Fruit fly (Drosophila melanogaster) whole organism, embryonic: ENCODE data around the gene CG6693.

Experiments
- Abd-B ChIP-seq: fragments of 200-800 bp; sonication (Bioruptor generic); optimal IDR thresholded peaks from 2 replicates; lab custom pipeline; 2018; ENCODE audit warnings: missing biosample characterization, mild to moderate bottlenecking, missing genetic modification characterization, moderate library complexity
- B-H2 ChIP-seq: fragments of 200-800 bp; sonication (Bioruptor generic); optimal IDR thresholded peaks from 2 replicates; lab custom pipeline; 2018; ENCODE audit warnings: missing biosample characterization, mild to moderate bottlenecking, missing genetic modification characterization
- Bgb ChIP-seq: fragments of 200-800 bp; sonication (Bioruptor generic); IDR thresholded peaks from 2 replicates; pipeline ENCODE4 v1.3.6; 2022; ENCODE audit warnings: missing biosample characterization, missing genetic modification characterization; ENCODE audit not compliant: partially characterized antibody
- CG10267 ChIP-seq: fragments of 200-800 bp; sonication (Bioruptor generic); optimal IDR thresholded peaks from 2 replicates; lab custom pipeline; 2018; ENCODE audit warnings: missing biosample characterization, mild to moderate bottlenecking, missing genetic modification characterization, moderate library complexity
- CG10321 ChIP-seq: fragments of 200-800 bp; sonication (Bioruptor generic); IDR thresholded peaks from 2 replicates; pipeline ENCODE4 v1.3.6; 2022; ENCODE audit warnings: missing biosample characterization, missing genetic modification characterization
- CG10462 ChIP-seq: fragments of 200-800 bp; sonication (Bioruptor generic); optimal IDR thresholded peaks from 2 replicates; lab custom pipeline; 2016; ENCODE audit warnings: missing biosample characterization, missing genetic modification characterization
- CG11456 ChIP-seq: fragments of 200-800 bp; sonication (Bioruptor generic); IDR thresholded peaks from 3 replicates; pipeline ENCODE4 v1.3.6; 2022; ENCODE audit warnings: missing biosample characterization, missing genetic modification characterization
- CG12659 ChIP-seq: fragments of 200-800 bp; sonication (Bioruptor generic); optimal IDR thresholded peaks from 3 replicates; lab custom pipeline; 2017; ENCODE audit warnings: mild to moderate bottlenecking, missing biosample characterization, missing genetic modification reagents, missing genetic modification characterization
- CG14667 ChIP-seq: fragments of 200-800 bp; sonication (Bioruptor generic); IDR thresholded peaks from 2 replicates; pipeline ENCODE4 v1.3.6; 2022; ENCODE audit warnings: missing biosample characterization, missing genetic modification characterization
- CG15011 ChIP-seq: fragments of 200-800 bp; sonication (Bioruptor generic); optimal IDR thresholded peaks from 3 replicates; lab custom pipeline; 2018; ENCODE audit warnings: missing biosample characterization, mild to moderate bottlenecking, missing genetic modification characterization
- CG16813 ChIP-seq: fragments of 200-800 bp; sonication (Bioruptor generic); IDR thresholded peaks from 3 replicates; pipeline ENCODE4 v1.3.6; 2022; ENCODE audit warnings: missing biosample characterization, missing genetic modification characterization; ENCODE audit not compliant: partially characterized antibody
- CG18619 ChIP-seq: fragments of 200-800 bp; sonication (Bioruptor generic); optimal IDR thresholded peaks from 3 replicates; lab custom pipeline; 2017; ENCODE audit warnings: missing biosample characterization, mild to moderate bottlenecking, missing genetic modification characterization
- CG2889 ChIP-seq: fragments of 200-800 bp; sonication (Bioruptor generic); IDR thresholded peaks from 3 replicates; pipeline ENCODE4 v1.3.6; 2022; ENCODE audit warnings: missing biosample characterization, missing genetic modification characterization
- CG7786 ChIP-seq: fragments of 200-800 bp; sonication (Bioruptor generic); optimal IDR thresholded peaks from 2 replicates; lab custom pipeline; 2016; ENCODE audit warnings: missing biosample characterization, missing genetic modification characterization
- CG8765 ChIP-seq: fragments of 200-800 bp; sonication (Bioruptor generic); IDR thresholded peaks from 2 replicates; pipeline ENCODE4 v1.3.6; 2022; ENCODE audit warnings: missing biosample characterization, missing genetic modification characterization
- CG9817 ChIP-seq: fragments of 200-800 bp; sonication (Bioruptor generic); optimal IDR thresholded peaks from 2 replicates; lab custom pipeline; 2018; ENCODE audit warnings: missing biosample characterization, mild to moderate bottlenecking, missing genetic modification characterization, moderate library complexity
- CG9932 ChIP-seq: fragments of 200-800 bp; sonication (Bioruptor generic); IDR thresholded peaks from 2 replicates; pipeline ENCODE4 v1.3.6; 2022; ENCODE audit warnings: missing biosample characterization, missing genetic modification characterization
- Doc2 ChIP-seq: fragments of 200-800 bp; sonication (Bioruptor generic); IDR thresholded peaks from 2 replicates; pipeline ENCODE4 v1.3.6; 2022; ENCODE audit warnings: missing biosample characterization, missing genetic modification characterization
- Dref ChIP-seq: fragments of 200-800 bp; sonication (Bioruptor generic); IDR thresholded peaks from 2 replicates; pipeline ENCODE4 v1.3.6; 2022; ENCODE audit warnings: missing biosample characterization, missing genetic modification characterization
- E2f1 ChIP-seq: fragments of 200-800 bp; sonication (Bioruptor generic); IDR thresholded peaks from 2 replicates; pipeline ENCODE4 v1.3.6; 2022; ENCODE audit warnings: missing biosample characterization, missing genetic modification characterization
- Fer1 ChIP-seq: fragments of 200-800 bp; sonication (Bioruptor generic); optimal IDR thresholded peaks from 2 replicates; lab custom pipeline; 2017; ENCODE audit warnings: missing biosample characterization, mild to moderate bottlenecking, missing genetic modification characterization
- GATAe ChIP-seq: fragments of 200-800 bp; sonication (Bioruptor generic); conservative IDR thresholded peaks from 2 replicates; pipeline ENCODE4 v1.3.6; 2022; ENCODE audit warnings: missing biosample characterization, missing genetic modification characterization
- Lpt ChIP-seq: fragments of >200 bp; optimal IDR thresholded peaks from 2 replicates; lab custom pipeline; 2018; ENCODE audit warnings: missing biosample characterization, missing genetic modification characterization
- MESR4 ChIP-seq: fragments of 200-800 bp; sonication (Bioruptor generic); optimal IDR thresholded peaks from 2 replicates; lab custom pipeline; 2018; ENCODE audit warnings: missing biosample characterization, mild to moderate bottlenecking, missing genetic modification characterization, moderate library complexity
- NC2α ChIP-seq: fragments of 200-800 bp; sonication (Bioruptor generic); optimal IDR thresholded peaks from 2 replicates; lab custom pipeline; 2016; ENCODE audit warnings: missing biosample characterization, missing genetic modification characterization
- Ravus ChIP-seq: fragments of 200-800 bp; sonication (Bioruptor generic); IDR thresholded peaks from 2 replicates; pipeline ENCODE4 v1.3.6; 2022; ENCODE audit warnings: missing biosample characterization, missing genetic modification characterization
- Rfx ChIP-seq: fragments of 200-800 bp; sonication (Bioruptor generic); IDR thresholded peaks from 2 replicates; pipeline ENCODE4 v1.3.6; 2022; ENCODE audit warnings: missing biosample characterization, missing genetic modification characterization
- Six4 ChIP-seq: fragments of 200-800 bp; sonication (Bioruptor generic); optimal IDR thresholded peaks from 2 replicates; lab custom pipeline; 2016; ENCODE audit warnings: missing biosample characterization, missing genetic modification characterization
- ap ChIP-seq: fragments of 200-800 bp; sonication (Bioruptor generic); IDR thresholded peaks from 2 replicates; pipeline ENCODE4 v1.3.6; 2022; ENCODE audit warnings: missing biosample characterization, missing genetic modification characterization
- cg ChIP-seq: fragments of 200-800 bp; sonication (Bioruptor generic); optimal IDR thresholded peaks from 3 replicates; lab custom pipeline; 2019; ENCODE audit warnings: missing biosample characterization, mild to moderate bottlenecking, missing genetic modification characterization, moderate library complexity
- crc ChIP-seq: fragments of 200-800 bp; sonication (Bioruptor generic); optimal IDR thresholded peaks from 2 replicates; lab custom pipeline; 2016; ENCODE audit warnings: missing biosample characterization, missing genetic modification characterization
- crp ChIP-seq, 2 experiments: fragments of 200-800 bp; sonication (Bioruptor generic); optimal IDR thresholded peaks; 2 replicates in 1 of 2; 3 replicates in 1 of 2; lab custom pipeline; 2017; ENCODE audit warnings: missing biosample characterization in 2 of 2, missing genetic modification characterization in 2 of 2, mild to moderate bottlenecking in 1 of 2, moderate library complexity in 1 of 2
- dmrt11E ChIP-seq: fragments of 200-800 bp; sonication (Bioruptor generic); optimal IDR thresholded peaks from 3 replicates; lab custom pipeline; 2018; ENCODE audit warnings: missing biosample characterization, mild to moderate bottlenecking, missing genetic modification characterization, moderate library complexity
- gem ChIP-seq: fragments of 200-800 bp; sonication (Bioruptor generic); optimal IDR thresholded peaks from 2 replicates; lab custom pipeline; 2019; ENCODE audit warnings: missing biosample characterization, mild to moderate bottlenecking, missing genetic modification characterization, moderate library complexity
- gsb-n ChIP-seq: fragments of 200-800 bp; sonication (Bioruptor generic); optimal IDR thresholded peaks from 3 replicates; lab custom pipeline; 2018; ENCODE audit warnings: missing biosample characterization, mild to moderate bottlenecking, missing genetic modification characterization
- ham ChIP-seq: fragments of 200-800 bp; sonication (Bioruptor generic); IDR thresholded peaks from 2 replicates; pipeline ENCODE4 v1.3.6; 2022; ENCODE audit warnings: missing biosample characterization, missing genetic modification characterization
- hb ChIP-seq: fragments of 200-800 bp; sonication (Bioruptor generic); IDR thresholded peaks from 3 replicates; pipeline ENCODE4 v1.3.6; 2022; ENCODE audit warnings: missing biosample characterization, missing genetic modification characterization; ENCODE audit not compliant: partially characterized antibody
- inv ChIP-seq: fragments of 200-800 bp; sonication (Bioruptor generic); IDR thresholded peaks from 2 replicates; pipeline ENCODE4 v1.3.6; 2022; ENCODE audit warnings: missing biosample characterization, missing genetic modification characterization; ENCODE audit not compliant: partially characterized antibody
- ken ChIP-seq: fragments of 200-800 bp; sonication (Bioruptor generic); IDR thresholded peaks from 3 replicates; pipeline ENCODE4 v1.3.6; 2022; ENCODE audit warnings: missing biosample characterization, missing genetic modification characterization
- maf-S ChIP-seq: fragments of 200-800 bp; sonication (Bioruptor generic); optimal IDR thresholded peaks from 2 replicates; lab custom pipeline; 2016; ENCODE audit warnings: missing biosample characterization, missing genetic modification characterization
- mld ChIP-seq: fragments of 200-800 bp; sonication (Bioruptor generic); IDR thresholded peaks from 3 replicates; pipeline ENCODE4 v1.3.6; 2022; ENCODE audit warnings: missing biosample characterization, missing genetic modification characterization; ENCODE audit not compliant: partially characterized antibody
- ro ChIP-seq: fragments of 200-800 bp; sonication (Bioruptor generic); IDR thresholded peaks from 2 replicates; pipeline ENCODE4 v1.3.6; 2022; ENCODE audit warnings: missing biosample characterization, missing genetic modification characterization
- row ChIP-seq: fragments of 200-800 bp; sonication (Bioruptor generic); IDR thresholded peaks from 3 replicates; pipeline ENCODE4 v1.3.6; 2022; ENCODE audit warnings: missing biosample characterization, missing genetic modification characterization
- sim ChIP-seq: fragments of 200-800 bp; sonication (Bioruptor generic); IDR thresholded peaks from 2 replicates; pipeline ENCODE4 v1.3.6; 2022; ENCODE audit warnings: missing biosample characterization, missing genetic modification characterization
- sima ChIP-seq: fragments of 200-800 bp; sonication (Bioruptor generic); optimal IDR thresholded peaks from 2 replicates; lab custom pipeline; 2016; ENCODE audit warnings: missing biosample characterization, missing genetic modification characterization
- slp2 ChIP-seq: fragments of 200-800 bp; sonication (Bioruptor generic); optimal IDR thresholded peaks from 2 replicates; lab custom pipeline; 2016; ENCODE audit warnings: missing biosample characterization, missing genetic modification characterization
- tna ChIP-seq: fragments of 200-800 bp; sonication (Bioruptor generic); IDR thresholded peaks from 2 replicates; pipeline ENCODE4 v1.3.6; 2022; ENCODE audit warnings: missing biosample characterization, missing genetic modification characterization; ENCODE audit not compliant: partially characterized antibody
- trh ChIP-seq: fragments of 200-800 bp; sonication (Bioruptor generic); optimal IDR thresholded peaks from 2 replicates; lab custom pipeline; 2016; ENCODE audit warnings: missing biosample characterization, missing genetic modification characterization
- tx ChIP-seq: fragments of 200-800 bp; sonication (Bioruptor generic); optimal IDR thresholded peaks from 2 replicates; lab custom pipeline; 2016; ENCODE audit warnings: missing biosample characterization, missing genetic modification characterization
- z ChIP-seq: fragments of 200-800 bp; sonication (Bioruptor generic); IDR thresholded peaks from 3 replicates; pipeline ENCODE4 v1.3.6; 2022; ENCODE audit warnings: missing biosample characterization, missing genetic modification characterization

CG6693 gene

DNA sequence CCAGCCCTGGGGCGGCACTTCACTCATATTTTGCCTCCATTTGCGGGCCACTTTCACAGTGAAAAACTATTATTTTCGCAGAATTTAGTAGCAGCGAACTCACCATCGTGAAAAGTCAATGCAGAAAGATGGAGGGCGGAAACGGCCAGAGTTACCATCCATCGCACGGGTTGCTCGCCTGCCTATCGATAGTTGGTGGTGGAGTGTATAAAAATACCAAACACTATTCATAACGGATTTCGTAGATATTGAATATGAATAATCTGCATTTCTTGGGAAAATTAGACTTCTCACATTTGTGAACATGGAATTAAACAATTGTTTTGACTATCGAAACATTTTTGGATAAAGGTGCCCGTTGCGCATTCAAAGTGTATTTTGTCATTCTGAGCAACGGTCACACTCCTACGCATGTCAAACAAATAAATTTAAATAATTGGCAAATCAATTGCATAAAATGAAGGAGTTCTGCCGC, 5.2 kb downstream of the CG6693 start, which contains the start of the genes RpS25 and CG4820 (continued):
- TF ChIP-seq hb (GFP tag; lab: Robert Waterston, UW) (peak; percentile 80; the same call in 2 of the 3 replicates), z (GFP tag; lab: Robert Waterston, UW) (0 out of 3 replicates have a peak, but pooled peaks have one; percentile 54), trh (GFP tag; lab: Kevin White, UChicago) (peak; percentile 86), CG16813 (GFP tag; lab: Robert Waterston, UW) (peak; percentile 87), CG8765 (GFP tag; lab: Robert Waterston, UW) (no peak), sima (GFP tag; lab: Kevin White, UChicago) (peak; percentile 73), dmrt11E (tag; lab: Kevin White, UChicago) (peak; percentile 85), CG12659 (GFP tag; lab: Kevin White, UChicago) (peak; percentile 98), Bgb (GFP tag; lab: Robert Waterston, UW) (peak; percentile 85), ap (GFP tag; lab: Robert Waterston, UW) (peak; percentile 71), mld (peak; percentile 65; the same call in 1 of the 3 replicates), Abd-B (GFP tag; lab: Kevin White, UChicago) (peak; percentile 70), E2f1 (peak; percentile 78), gem (peak; percentile 80), CG9932 (peak; percentile 74), CG2889 (GFP tag; lab: Robert Waterston, UW) (0 out of 3 replicates have a peak, but pooled peaks have one; percentile 21), CG9817 (tag; lab: Kevin White, UChicago) (peak; percentile 85), NC2α (GFP tag; lab: Kevin White, UChicago) (peak; percentile 84), CG14667 (GFP tag; lab: Robert Waterston, UW) (peak; percentile 65; the same call in 1 of the 2 replicates), GATAe (peak; percentile 70), CG10267 (tag; lab: Kevin White, UChicago) (peak; percentile 89), crc (GFP tag; lab: Kevin White, UChicago) (peak; percentile 88), tna (GFP tag; lab: Robert Waterston, UW) (peak; percentile 62; the same call in 1 of the 2 replicates), CG11456 (GFP tag; lab: Robert Waterston, UW) (peak; percentile 91), maf-S (GFP tag; lab: Kevin White, UChicago) (peak; percentile 88), MESR4 (GFP tag; lab: Kevin White, UChicago) (peak; percentile 100), ken (GFP tag; lab: Robert Waterston, UW) (peak; percentile 78), crp (GFP tag; optimal IDR thresholded peaks at IDR 0.05; lab: Kevin White, UChicago) (peak in 1 of 2 experiments; percentile 66), Six4 (peak; percentile 71), CG15011 (peak; percentile 91), CG7786 (GFP tag; lab: Kevin White, UChicago) (peak; percentile 81), Rfx (GFP tag; lab: Robert Waterston, UW) (peak; percentile 93), inv (GFP tag; lab: Robert Waterston, UW) (peak; percentile 78), tx (GFP tag; lab: Kevin White, UChicago) (peak; percentile 80), cg (no peak), Lpt (GFP tag; lab: Kevin White, UChicago) (no peak), ro (no peak; the same call in 1 of the 2 replicates), ham (GFP tag; lab: Robert Waterston, UW) (peak; percentile 55; the same call in 1 of the 2 replicates), sim (peak; percentile 71), gsb-n (tag; lab: Kevin White, UChicago) (peak; percentile 87), CG10321 (peak; percentile 54), Dref (GFP tag; lab: Robert Waterston, UW) (peak; percentile 78), Fer1 (GFP tag; lab: Kevin White, UChicago) (peak; percentile 96), B-H2 (GFP tag; lab: Kevin White, UChicago) (peak; percentile 94), Ravus (peak; percentile 15), CG10462 (GFP tag; lab: Kevin White, UChicago) (peak; percentile 76), Doc2 (GFP tag; lab: Robert Waterston, UW) (peak; percentile 50), slp2 (GFP tag; lab: Kevin White, UChicago) (peak; percentile 90), CG18619 (GFP tag; lab: Kevin White, UChicago) (peak; percentile 95), row (GFP tag; lab: Robert Waterston, UW) (peak; percentile 73)
